Worm (Caenorhabditis elegans) whole organism, L4 larva: Measurements from ENCODE around the gene C16C8.5.
"Not testable (repeated sequence)": the region's sequence is repeated elsewhere in the genome, so short reads cannot be mapped to it uniquely, and the experiment has no call there.

Experiments used
- F26F4.8 ChIP-seq: fragments of 200-800 bp; sonication (Bioruptor generic); conservative IDR thresholded peaks from 2 replicates; pipeline ENCODE4 v1.3.6; 2022; ENCODE audit warnings: missing genetic modification characterization, missing compliant biosample characterization
- F44E2.7 ChIP-seq: fragments of 200-800 bp; sonication (Bioruptor generic); IDR thresholded peaks from 2 replicates; pipeline ENCODE4 v2.1.2; 2022; ENCODE audit warnings: missing genetic modification characterization, missing compliant biosample characterization
- R02D3.7 ChIP-seq: fragments of 150-350 bp; sonication (generic microtip); optimal IDR thresholded peaks from 3 replicates; lab custom pipeline; 2014; ENCODE audit warnings: missing biosample characterization, missing genetic modification characterization
- T20F7.1 ChIP-seq: fragments of 200-800 bp; sonication (Bioruptor generic); optimal IDR thresholded peaks from 2 replicates; lab custom pipeline; 2018; ENCODE audit warnings: mild to moderate bottlenecking, missing genetic modification characterization, missing compliant biosample characterization
- T26A8.4 ChIP-seq: fragments of 200-800 bp; sonication (Bioruptor generic); IDR thresholded peaks from 2 replicates; pipeline ENCODE4 v1.3.6; 2022; ENCODE audit warnings: missing genetic modification characterization, missing compliant biosample characterization
- Y105C5A.15 ChIP-seq: fragments of 200-800 bp; sonication (Bioruptor generic); IDR thresholded peaks from 2 replicates; pipeline ENCODE4 v1.3.6; 2022; ENCODE audit warnings: missing genetic modification characterization, missing compliant biosample characterization
- Y48G9A.11 ChIP-seq: fragments of 200-800 bp; sonication (Bioruptor generic); IDR thresholded peaks from 2 replicates; pipeline ENCODE4 v1.3.6; 2022; ENCODE audit warnings: missing genetic modification reagents, missing genetic modification characterization, missing compliant biosample characterization
- ama-1 ChIP-seq: fragments of 150-350 bp; optimal IDR thresholded peaks from 2 replicates; lab custom pipeline; 2014; ENCODE audit warnings: inconsistent platforms, mixed read lengths
- ceh-28 ChIP-seq: fragments of 150-350 bp; optimal IDR thresholded peaks from 2 replicates; lab custom pipeline; 2014; ENCODE audit warnings: missing biosample characterization, missing genetic modification reagents, missing genetic modification characterization
- ceh-32 ChIP-seq: sonication (generic microtip); optimal IDR thresholded peaks from 2 replicates; lab custom pipeline; 2016; ENCODE audit warnings: mild to moderate bottlenecking, missing genetic modification characterization, missing compliant biosample characterization; ENCODE audit not compliant: poor library complexity
- ceh-44 ChIP-seq: fragments of 200-800 bp; sonication (Bioruptor generic); IDR thresholded peaks from 2 replicates; pipeline ENCODE4 v1.3.6; 2022; ENCODE audit warnings: missing genetic modification reagents, missing genetic modification characterization, missing compliant biosample characterization
- ceh-62 ChIP-seq: sonication (generic microtip); optimal IDR thresholded peaks from 2 replicates; lab custom pipeline; 2017; ENCODE audit warnings: missing biosample characterization, missing genetic modification characterization
- ceh-82 ChIP-seq: sonication (generic microtip); optimal IDR thresholded peaks from 2 replicates; lab custom pipeline; 2017; ENCODE audit warnings: missing biosample characterization, missing genetic modification characterization
- ctbp-1 ChIP-seq: fragments of 200-800 bp; sonication (Bioruptor generic); IDR thresholded peaks from 2 replicates; pipeline ENCODE4 v1.3.6; 2022; ENCODE audit warnings: missing genetic modification reagents, missing genetic modification characterization, missing compliant biosample characterization
- daf-12 ChIP-seq: fragments of 150-350 bp; optimal IDR thresholded peaks from 2 replicates; lab custom pipeline; 2014; ENCODE audit warnings: missing biosample characterization, missing genetic modification reagents, missing genetic modification characterization
- daf-8 ChIP-seq: fragments of 200-800 bp; sonication (Bioruptor generic); IDR thresholded peaks from 2 replicates; pipeline ENCODE4 v1.3.6; 2022; ENCODE audit warnings: missing genetic modification characterization, missing compliant biosample characterization
- dmd-6 ChIP-seq: fragments of 200-800 bp; sonication (Bioruptor generic); IDR thresholded peaks from 2 replicates; pipeline ENCODE4 v1.3.6; 2022; ENCODE audit warnings: missing genetic modification reagents, missing genetic modification characterization, missing compliant biosample characterization
- egl-43 ChIP-seq: fragments of 200-800 bp; sonication (Bioruptor generic); IDR thresholded peaks from 2 replicates; pipeline ENCODE4 v1.3.6; 2022; ENCODE audit warnings: missing genetic modification reagents, missing genetic modification characterization, missing compliant biosample characterization
- fos-1 ChIP-seq: fragments of 150-350 bp; optimal IDR thresholded peaks from 2 replicates; lab custom pipeline; 2014; ENCODE audit warnings: missing biosample characterization, missing genetic modification characterization
- hif-1 ChIP-seq, 2 experiments: sonication (generic microtip); optimal IDR thresholded peaks; 2 replicates each; lab custom pipeline; 2016 to 2017; ENCODE audit warnings: missing compliant biosample characterization in 2 of 2, missing genetic modification characterization in 2 of 2, missing genetic modification reagents in 2 of 2, missing genotype in 2 of 2, mild to moderate bottlenecking in 1 of 2
- hlh-30 ChIP-seq: sonication (generic microtip); optimal IDR thresholded peaks from 2 replicates; lab custom pipeline; 2017; ENCODE audit warnings: antibody characterized with exemption, mild to moderate bottlenecking, missing genetic modification characterization, missing compliant biosample characterization; ENCODE audit not compliant: insufficient read depth
- lin-1 ChIP-seq: fragments of 200-800 bp; sonication (Bioruptor generic); IDR thresholded peaks from 2 replicates; pipeline ENCODE4 v1.3.6; 2022; ENCODE audit warnings: missing genetic modification reagents, missing genetic modification characterization, missing compliant biosample characterization
- lin-13 ChIP-seq: fragments of 150-350 bp; optimal IDR thresholded peaks from 2 replicates; lab custom pipeline; 2014; ENCODE audit warnings: missing biosample characterization, missing genetic modification reagents, missing genetic modification characterization
- lin-15B ChIP-seq: fragments of 150-350 bp; sonication (generic microtip); optimal IDR thresholded peaks from 3 replicates; lab custom pipeline; 2014; ENCODE audit warnings: missing biosample characterization, missing genetic modification characterization
- lin-39 ChIP-seq: fragments of 150-350 bp; optimal IDR thresholded peaks from 2 replicates; lab custom pipeline; 2014; ENCODE audit warnings: missing biosample characterization, missing genetic modification reagents, missing genetic modification characterization
- lir-3 ChIP-seq: sonication (generic microtip); optimal IDR thresholded peaks from 2 replicates; lab custom pipeline; 2016; ENCODE audit warnings: mild to moderate bottlenecking, missing genetic modification characterization, missing compliant biosample characterization
- madf-5 ChIP-seq, 2 experiments: fragments of 200-800 bp; sonication (Bioruptor generic); IDR thresholded peaks; 2 replicates each; pipeline ENCODE4 v1.3.6; 2022; ENCODE audit warnings: missing compliant biosample characterization in 2 of 2, missing genetic modification characterization in 2 of 2
- madf-9 ChIP-seq: fragments of 200-800 bp; sonication (Bioruptor generic); conservative IDR thresholded peaks from 2 replicates; pipeline ENCODE4 v1.3.6; 2022; ENCODE audit warnings: missing genetic modification reagents, missing genetic modification characterization, missing compliant biosample characterization
- nhr-10 ChIP-seq: fragments of 150-350 bp; optimal IDR thresholded peaks from 2 replicates; lab custom pipeline; 2014; ENCODE audit warnings: missing biosample characterization, missing genetic modification characterization
- nhr-25 ChIP-seq: sonication (generic microtip); optimal IDR thresholded peaks from 2 replicates; lab custom pipeline; 2017; ENCODE audit warnings: missing genetic modification characterization, mild to moderate bottlenecking, missing compliant biosample characterization, antibody characterized with exemption, moderate library complexity, borderline replicate concordance; ENCODE audit not compliant: insufficient read depth
- nhr-28 ChIP-seq: fragments of 150-350 bp; optimal IDR thresholded peaks from 2 replicates; lab custom pipeline; 2014; ENCODE audit warnings: missing biosample characterization, missing genetic modification characterization
- nhr-42 ChIP-seq: fragments of 200-800 bp; sonication (Bioruptor generic); IDR thresholded peaks from 2 replicates; pipeline ENCODE4 v1.3.6; 2022; ENCODE audit warnings: missing genetic modification characterization, missing compliant biosample characterization
- nhr-48 ChIP-seq: sonication (generic microtip); optimal IDR thresholded peaks from 2 replicates; lab custom pipeline; 2016; ENCODE audit warnings: mild to moderate bottlenecking, missing genetic modification characterization, missing compliant biosample characterization
- nhr-6 ChIP-seq: fragments of 150-350 bp; optimal IDR thresholded peaks from 2 replicates; lab custom pipeline; 2014; ENCODE audit warnings: missing biosample characterization, missing genetic modification characterization
- php-3 ChIP-seq: fragments of 200-800 bp; sonication (Bioruptor generic); IDR thresholded peaks from 2 replicates; pipeline ENCODE4 v1.3.6; 2022; ENCODE audit warnings: missing genetic modification reagents, missing genetic modification characterization, missing compliant biosample characterization
- sdz-12 ChIP-seq: fragments of 200-800 bp; sonication (Bioruptor generic); optimal IDR thresholded peaks from 2 replicates; lab custom pipeline; 2018; ENCODE audit warnings: mild to moderate bottlenecking, missing genetic modification characterization, missing compliant biosample characterization
- skn-1 ChIP-seq: fragments of 150-350 bp; optimal IDR thresholded peaks from 2 replicates; lab custom pipeline; 2014; ENCODE audit warnings: missing biosample characterization, missing genetic modification characterization
- snpc-1.2 ChIP-seq: fragments of 200-800 bp; sonication (Bioruptor generic); IDR thresholded peaks from 2 replicates; pipeline ENCODE4 v1.3.6; 2022; ENCODE audit warnings: missing genetic modification reagents, missing genetic modification characterization, missing compliant biosample characterization
- snpc-4 ChIP-seq: fragments of 150-350 bp; optimal IDR thresholded peaks from 2 replicates; lab custom pipeline; 2014; ENCODE audit warnings: missing biosample characterization, missing genetic modification characterization
- spr-3 ChIP-seq: fragments of 200-800 bp; sonication (Bioruptor generic); optimal IDR thresholded peaks from 2 replicates; lab custom pipeline; 2018; ENCODE audit warnings: mild to moderate bottlenecking, missing genetic modification characterization, missing compliant biosample characterization
- tra-1 ChIP-seq: fragments of 200-800 bp; sonication (Bioruptor generic); IDR thresholded peaks from 2 replicates; pipeline ENCODE4 v1.3.6; 2022; ENCODE audit warnings: missing genetic modification reagents, missing genetic modification characterization, missing compliant biosample characterization
- zip-2 ChIP-seq: fragments of 150-350 bp; optimal IDR thresholded peaks from 2 replicates; lab custom pipeline; 2014; ENCODE audit warnings: missing biosample characterization, missing genetic modification characterization

The C16C8.5 gene

DNA sequence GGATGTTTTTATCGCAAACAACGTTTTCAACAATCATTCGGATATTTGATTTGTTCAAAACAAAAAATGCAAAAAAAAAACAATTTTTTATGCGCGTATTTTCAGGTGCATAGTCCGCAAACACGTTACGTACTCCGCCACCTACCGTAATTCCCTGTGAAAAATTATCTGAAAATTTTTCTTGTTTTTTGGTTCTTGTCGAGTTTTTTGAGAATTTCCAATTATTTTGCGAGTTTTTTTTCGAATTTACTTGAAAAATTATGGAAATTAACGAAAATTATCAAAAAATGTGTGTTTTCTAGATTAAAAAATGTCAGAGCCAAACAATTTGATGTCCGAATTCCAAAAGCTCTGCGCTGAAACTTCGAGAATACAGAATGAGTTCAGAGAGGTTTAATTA, 7.2 kb upstream of the C16C8.5 start, which contains the start of gene C16C8.12:
TSS of gene C16C8.12 (plus strand) at position 301 of the 400 bp plus-strand sequence.
- TF ChIP-seq daf-8 (GFP tag; lab: Robert Waterston, UW): no peak
- TF ChIP-seq Y105C5A.15 (GFP tag; lab: Robert Waterston, UW): no peak
- no peak for TF ChIP-seq daf-12 (tag; lab: Kevin White, UChicago)
- no peak for TF ChIP-seq hlh-30 (tag; lab: Kevin White, UChicago)
- TF ChIP-seq nhr-48 (tag; lab: Kevin White, UChicago): no peak
- TF ChIP-seq ceh-82 (tag; lab: Kevin White, UChicago): no peak
- TF ChIP-seq ceh-32 (tag; lab: Kevin White, UChicago): no peak
- TF ChIP-seq fos-1 (tag; lab: Kevin White, UChicago): no peak
- no peak for TF ChIP-seq nhr-28 (tag; lab: Kevin White, UChicago)
- no peak for TF ChIP-seq madf-5 (GFP tag; IDR thresholded peaks at IDR 0.05; lab: Robert Waterston, UW)
- TF ChIP-seq php-3 (GFP tag; lab: Robert Waterston, UW): no peak
- TF ChIP-seq hif-1 (tag; optimal IDR thresholded peaks at IDR 0.05; lab: Kevin White, UChicago): no peak
- TF ChIP-seq zip-2 (tag; lab: Kevin White, UChicago): no peak
- no peak for TF ChIP-seq F26F4.8 (GFP tag; lab: Robert Waterston, UW)
- no peak for TF ChIP-seq nhr-10 (tag; lab: Kevin White, UChicago)

ce11 chrII:3449514-3449913, 4.3 kb upstream of the C16C8.5 start, which contains the start of gene C16C8.14:
Gene C16C8.14, plus strand, starts transcription at chrII:3449814.
- not testable (repeated sequence) for TF ChIP-seq nhr-6 (tag; lab: Kevin White, UChicago); lin-1; ceh-44 (GFP tag; lab: Robert Waterston, UW)

- TF ChIP-seq R02D3.7 (tag; lab: Kevin White, UChicago) (no peak), snpc-4 (no peak), F44E2.7 (GFP tag; lab: Robert Waterston, UW) (no peak), snpc-1.2 (GFP tag; lab: Robert Waterston, UW) (no peak), ceh-28 (tag; lab: Kevin White, UChicago) (no peak), Y48G9A.11 (GFP tag; lab: Robert Waterston, UW) (no peak), T20F7.1 (GFP tag; lab: Kevin White, UChicago) (no peak), lin-39 (tag; lab: Kevin White, UChicago) (no peak), lin-13 (GFP tag; lab: Kevin White, UChicago) (no peak), tra-1 (GFP tag; lab: Robert Waterston, UW) (no peak), spr-3 (GFP tag; lab: Kevin White, UChicago) (no peak), lir-3 (tag; lab: Kevin White, UChicago) (no peak), egl-43 (no peak)
Measured at ce11 chrII:3448776-3449280, 3.6 kb upstream of the C16C8.5 start, which contains the start of gene C16C8.25. Gene C16C8.25, plus strand, starts transcription at chrII:3449230.

DNA sequence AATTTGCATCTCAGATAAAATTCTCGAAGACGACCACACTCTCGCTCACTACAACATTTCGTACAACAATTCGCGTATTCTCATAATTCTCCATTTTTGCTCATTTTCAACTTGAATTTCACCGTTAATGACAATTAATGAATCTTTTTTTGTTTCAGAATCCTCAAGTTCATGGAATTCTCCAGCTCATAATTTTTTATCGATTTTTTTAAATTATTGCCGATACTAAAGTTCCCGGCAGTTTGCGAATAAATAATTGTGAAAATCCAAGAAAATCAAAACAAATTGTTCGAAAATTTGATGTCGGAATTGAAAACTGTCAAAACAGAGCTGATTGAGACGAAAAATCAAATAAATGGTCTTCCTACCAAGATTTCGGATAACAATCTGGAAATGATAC, 2.7 kb upstream of the C16C8.5 start, which contains the start of gene C16C8.21:
TSS of gene C16C8.21 (plus strand) at position 301 of the 400 bp plus-strand sequence.
- TF ChIP-seq nhr-25 (tag; lab: Kevin White, UChicago) (no peak), lin-39 (tag; lab: Kevin White, UChicago) (no peak), skn-1 (tag; lab: Kevin White, UChicago) (no peak), nhr-42 (GFP tag; lab: Robert Waterston, UW) (no peak), tra-1 (GFP tag; lab: Robert Waterston, UW) (no peak), dmd-6 (GFP tag; lab: Robert Waterston, UW) (no peak), ama-1 (lab: Kevin White, UChicago) (no peak), ceh-62 (tag; lab: Kevin White, UChicago) (no peak), sdz-12 (no peak), ctbp-1 (GFP tag; lab: Robert Waterston, UW) (no peak), nhr-10 (tag; lab: Kevin White, UChicago) (no peak), lin-15B (tag; lab: Kevin White, UChicago) (no peak), madf-9 (GFP tag; lab: Robert Waterston, UW) (no peak), T26A8.4 (GFP tag; lab: Robert Waterston, UW) (no peak)
